Worm (Caenorhabditis elegans) whole organism, early embryonic: ENCODE measurements around the gene sta-1.

Experiments used
- F13C5.2 ChIP-seq: sonication (generic microtip); optimal IDR thresholded peaks from 2 replicates; lab custom pipeline; 2017; ENCODE audit warnings: mild to moderate bottlenecking, missing genetic modification characterization, inconsistent platforms, missing compliant biosample characterization
- ama-1 ChIP-seq: fragments of 150-350 bp; optimal IDR thresholded peaks from 2 replicates; lab custom pipeline; 2014
- ceh-13 ChIP-seq: fragments of 200-800 bp; sonication (Bioruptor generic); optimal IDR thresholded peaks from 2 replicates; lab custom pipeline; 2018; ENCODE audit warnings: mild to moderate bottlenecking, missing genetic modification characterization, missing compliant biosample characterization
- ceh-36 ChIP-seq: sonication (generic microtip); optimal IDR thresholded peaks from 2 replicates; lab custom pipeline; 2016; ENCODE audit warnings: missing genetic modification characterization, inconsistent platforms, missing compliant biosample characterization
- ets-7 ChIP-seq: sonication (generic microtip); optimal IDR thresholded peaks from 2 replicates; lab custom pipeline; 2016; ENCODE audit warnings: missing genotype, missing genetic modification characterization, missing compliant biosample characterization
- flt-1 ChIP-seq: fragments of 200-800 bp; sonication (Bioruptor generic); IDR thresholded peaks from 2 replicates; pipeline ENCODE4 v1.3.6; 2022; ENCODE audit warnings: missing genetic modification characterization, missing compliant biosample characterization
- hmbx-1 ChIP-seq: sonication (generic microtip); optimal IDR thresholded peaks from 2 replicates; lab custom pipeline; 2016; ENCODE audit warnings: mild to moderate bottlenecking, missing genetic modification characterization, missing compliant biosample characterization
- hnd-1 ChIP-seq: sonication (generic microtip); optimal IDR thresholded peaks from 2 replicates; lab custom pipeline; 2016; ENCODE audit warnings: missing genetic modification characterization, missing compliant biosample characterization
- pes-1 ChIP-seq: fragments of 200-800 bp; sonication (Bioruptor generic); IDR thresholded peaks from 2 replicates; pipeline ENCODE4 v1.3.6; 2022; ENCODE audit warnings: missing genetic modification reagents, missing genetic modification characterization, missing compliant biosample characterization
- tbx-11 ChIP-seq: fragments of 200-800 bp; sonication (Bioruptor generic); IDR thresholded peaks from 2 replicates; pipeline ENCODE4 v1.3.6; 2022; ENCODE audit warnings: missing genetic modification characterization, missing compliant biosample characterization
- tbx-37 ChIP-seq: fragments of 200-800 bp; sonication (Bioruptor generic); conservative IDR thresholded peaks from 2 replicates; pipeline ENCODE4 v1.3.6; 2022; ENCODE audit warnings: missing genetic modification reagents, missing genetic modification characterization, missing compliant biosample characterization
- tra-4 ChIP-seq: sonication (generic microtip); optimal IDR thresholded peaks from 2 replicates; lab custom pipeline; 2017; ENCODE audit warnings: missing genetic modification characterization, missing compliant biosample characterization

DNA sequence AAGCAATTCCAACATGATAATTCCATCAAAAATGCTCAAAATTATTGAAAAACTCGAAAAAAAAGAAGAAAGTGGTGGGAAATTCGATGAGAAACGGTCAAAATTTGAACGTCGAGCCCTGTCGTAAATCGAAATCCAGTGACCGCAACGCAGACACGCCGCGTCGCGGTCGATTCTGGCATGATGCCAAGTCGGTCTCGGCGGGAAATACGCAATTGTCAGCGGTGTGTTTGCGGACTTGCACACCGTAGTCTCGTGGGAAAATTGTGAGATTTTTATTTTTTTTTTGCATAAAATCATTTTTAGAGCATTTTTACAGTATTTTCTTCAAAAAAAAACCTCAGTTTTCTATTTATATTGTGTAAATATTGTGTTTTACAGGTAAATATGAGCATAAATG lies 7.9 kb upstream of the sta-1 start, which contains the start of gene tsr-2:
- TF ChIP-seq ceh-13 (GFP tag; lab: Kevin White, UChicago) (no peak), pes-1 (GFP tag; lab: Robert Waterston, UW) (peak; percentile 25; the same call in 1 of the 2 replicates), ama-1 (no peak), F13C5.2 (tag; lab: Kevin White, UChicago) (peak; percentile 58), ets-7 (no peak), tbx-11 (GFP tag; lab: Robert Waterston, UW) (no peak), flt-1 (GFP tag; lab: Robert Waterston, UW) (no peak), hmbx-1 (tag; lab: Kevin White, UChicago) (no peak), ceh-36 (no peak), tra-4 (tag; lab: Kevin White, UChicago) (no peak), hnd-1 (no peak), tbx-37 (GFP tag; lab: Robert Waterston, UW) (no peak)
